Fruit fly (Drosophila melanogaster) whole organism: Measurements from ENCODE around the gene CG16865.

Experiments
- CG8478 ChIP-seq: fragments of >200 bp; optimal IDR thresholded peaks from 2 replicates; lab custom pipeline; 2018; ENCODE audit warnings: inconsistent platforms
- Dll ChIP-seq: fragments of >200 bp; optimal IDR thresholded peaks from 2 replicates; lab custom pipeline; 2017
- EcR ChIP-seq, 2 experiments: fragments of >200 bp; optimal IDR thresholded peaks; 2 replicates each; lab custom pipeline; 2017; ENCODE audit warnings: missing biosample characterization in 2 of 2, missing genetic modification characterization in 2 of 2, missing genetic modification reagents in 2 of 2
- pan ChIP-seq: fragments of >200 bp; optimal IDR thresholded peaks from 2 replicates; lab custom pipeline; 2017
- psq ChIP-seq: fragments of >200 bp; optimal IDR thresholded peaks from 2 replicates; lab custom pipeline; 2017
- usp ChIP-seq: fragments of >200 bp; optimal IDR thresholded peaks from 2 replicates; lab custom pipeline; 2017; ENCODE audit warnings: missing biosample characterization, missing genetic modification characterization, mixed read lengths

Gene CG16865

DNA sequence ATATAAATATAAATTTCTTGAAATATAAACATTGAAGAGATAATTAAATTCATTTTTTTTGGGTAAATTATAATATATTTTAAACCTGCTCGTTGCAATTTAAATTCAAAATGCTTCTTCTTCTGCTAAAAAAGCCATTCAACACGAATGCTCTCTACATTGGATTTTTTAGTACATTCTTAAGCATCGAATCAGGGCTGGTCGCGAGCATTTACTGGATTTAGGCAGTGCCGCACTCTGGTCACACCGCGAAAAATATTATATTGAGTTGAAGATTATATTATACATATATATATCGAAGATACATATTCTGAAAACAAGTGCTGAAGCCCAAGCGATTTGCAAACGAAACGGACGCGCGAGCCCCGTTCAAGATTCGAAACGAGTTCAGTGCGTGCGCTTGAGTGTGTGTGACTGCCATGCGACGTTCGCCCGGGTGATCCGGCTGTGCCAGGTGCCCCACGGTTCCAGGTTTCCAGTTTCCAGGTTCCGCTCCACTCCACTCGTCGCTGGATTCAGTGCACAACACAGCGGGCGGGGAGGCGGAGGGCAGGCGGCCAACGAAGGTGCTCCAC is 2.4 kb downstream of the CG16865 start, which contains the start of gene Sos:
TSS of gene Sos (plus strand) at position 213 of the 575 bp plus-strand sequence.
- TF ChIP-seq EcR (GFP tag; optimal IDR thresholded peaks at IDR 0.05; lab: Kevin White, UChicago) (no peak), pan (lab: Kevin White, UChicago) (no peak), usp (GFP tag; lab: Kevin White, UChicago) (no peak), Dll (lab: Kevin White, UChicago) (no peak), CG8478 (lab: Kevin White, UChicago) (no peak), psq (no peak)

DNA sequence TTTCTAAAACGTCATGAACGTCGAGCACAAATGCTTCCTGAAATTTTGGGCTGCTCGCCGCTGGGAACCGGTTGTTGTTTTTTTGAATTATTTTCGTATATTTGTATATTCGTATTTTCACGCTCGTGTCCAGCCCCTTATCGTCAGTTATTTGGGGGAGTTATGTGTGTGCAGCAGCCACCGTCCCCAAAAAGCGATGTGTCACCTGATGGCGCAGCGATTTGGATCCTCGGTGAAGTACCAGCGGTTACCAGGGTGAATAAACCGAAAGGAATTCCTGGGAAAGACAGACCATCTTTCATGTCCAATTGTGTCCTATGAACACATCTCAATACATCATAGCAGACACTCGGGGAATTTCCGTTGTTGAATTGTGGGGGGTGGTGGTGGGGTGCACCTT is 8.9 kb downstream of the CG16865 start:
- no peak for TF ChIP-seq CG8478 (lab: Kevin White, UChicago)
- no peak for TF ChIP-seq pan (lab: Kevin White, UChicago)
- TF ChIP-seq Dll (lab: Kevin White, UChicago), result no peak
- TF ChIP-seq EcR (GFP tag; optimal IDR thresholded peaks at IDR 0.05; lab: Kevin White, UChicago), result no peak
- no peak for TF ChIP-seq usp (GFP tag; lab: Kevin White, UChicago)
- TF ChIP-seq psq, result no peak

DNA sequence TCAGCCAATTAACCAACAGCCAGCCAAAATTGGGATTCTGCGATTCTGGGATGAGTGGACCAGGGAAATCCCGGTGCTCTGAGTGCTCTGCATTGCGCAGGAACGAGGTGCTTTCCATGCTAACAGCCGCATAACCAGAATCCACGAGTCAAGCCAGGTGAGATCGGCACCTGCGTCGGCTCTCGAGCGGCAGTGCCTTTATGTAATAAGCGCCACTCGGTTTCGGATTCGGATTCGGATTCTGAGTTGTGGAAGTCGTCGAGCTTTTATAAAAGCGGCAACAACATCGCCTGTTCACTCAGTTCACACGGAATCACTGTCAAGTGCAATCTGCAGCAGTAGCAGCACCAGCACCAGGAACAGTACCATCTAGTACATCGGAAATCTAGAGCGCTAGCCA is 9.6 kb downstream of the CG16865 start, which contains the start of gene b:
TSS of gene b (plus strand) at position 301 of the 400 bp plus-strand sequence.
- TF ChIP-seq pan (lab: Kevin White, UChicago), result no peak
- no peak for TF ChIP-seq psq
- TF ChIP-seq Dll (lab: Kevin White, UChicago), result no peak
- TF ChIP-seq EcR (GFP tag; optimal IDR thresholded peaks at IDR 0.05; lab: Kevin White, UChicago), result no peak
- TF ChIP-seq usp (GFP tag; lab: Kevin White, UChicago), result no peak
- TF ChIP-seq CG8478 (lab: Kevin White, UChicago), result no peak

DNA sequence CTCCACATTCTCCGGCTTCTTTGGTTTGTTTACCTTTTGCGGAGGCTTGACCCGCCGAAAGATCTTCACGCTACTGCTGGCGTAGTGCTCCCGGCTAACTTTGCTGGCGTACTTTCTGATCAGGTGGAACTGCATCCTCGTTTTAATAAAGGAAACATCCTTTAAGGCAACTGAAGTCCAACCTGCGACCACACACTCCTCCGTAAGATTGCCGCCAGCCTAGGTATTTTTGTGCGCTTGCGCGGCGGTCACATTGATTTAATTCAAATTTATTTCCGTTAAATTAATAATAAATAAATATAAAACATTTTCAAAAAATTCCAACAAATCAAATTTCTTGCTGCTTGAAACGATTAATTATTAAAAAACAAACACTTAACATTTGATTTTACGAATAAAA is 16.2 kb downstream of the CG16865 start, which contains the start of gene PolG1:
TSS of gene PolG1 (minus strand) at position 216 of the 400 bp plus-strand sequence.
- TF ChIP-seq CG8478 (lab: Kevin White, UChicago), result no peak
- no peak for TF ChIP-seq EcR (GFP tag; optimal IDR thresholded peaks at IDR 0.05; lab: Kevin White, UChicago)
- no peak for TF ChIP-seq pan (lab: Kevin White, UChicago)
- no peak for TF ChIP-seq psq
- no peak for TF ChIP-seq usp (GFP tag; lab: Kevin White, UChicago)
- TF ChIP-seq Dll (lab: Kevin White, UChicago), result no peak

DNA sequence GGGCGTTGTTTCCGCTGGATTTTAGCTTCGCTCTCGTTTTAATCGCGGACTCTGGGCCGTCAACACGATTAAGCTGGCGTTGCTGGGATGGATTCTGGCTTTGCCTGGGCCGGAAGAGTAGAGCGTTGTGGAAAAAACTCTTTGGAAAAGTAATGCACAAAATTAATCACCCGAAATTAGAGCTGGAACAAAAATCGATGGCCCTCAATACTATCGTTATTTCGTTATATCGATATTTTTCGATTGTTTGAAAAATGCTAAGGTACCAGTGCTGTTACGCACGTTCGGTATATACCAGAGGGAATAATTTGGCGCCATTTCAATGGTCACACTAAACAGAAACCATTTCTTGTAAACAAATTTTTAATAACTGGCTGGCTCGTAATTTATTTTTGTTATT is 18.2 kb downstream of the CG16865 start, which contains the start of the genes Arpc1 and Orc5:
TSS of gene Arpc1 (minus strand) at position 202 of the 400 bp plus-strand sequence.
TSS of gene Orc5 (plus strand) at position 298 of the 400 bp plus-strand sequence.
- TF ChIP-seq CG8478 (lab: Kevin White, UChicago) (no peak), EcR (GFP tag; optimal IDR thresholded peaks at IDR 0.05; lab: Kevin White, UChicago) (no peak), pan (lab: Kevin White, UChicago) (no peak), Dll (lab: Kevin White, UChicago) (no peak), usp (GFP tag; lab: Kevin White, UChicago) (no peak), psq (no peak)

DNA sequence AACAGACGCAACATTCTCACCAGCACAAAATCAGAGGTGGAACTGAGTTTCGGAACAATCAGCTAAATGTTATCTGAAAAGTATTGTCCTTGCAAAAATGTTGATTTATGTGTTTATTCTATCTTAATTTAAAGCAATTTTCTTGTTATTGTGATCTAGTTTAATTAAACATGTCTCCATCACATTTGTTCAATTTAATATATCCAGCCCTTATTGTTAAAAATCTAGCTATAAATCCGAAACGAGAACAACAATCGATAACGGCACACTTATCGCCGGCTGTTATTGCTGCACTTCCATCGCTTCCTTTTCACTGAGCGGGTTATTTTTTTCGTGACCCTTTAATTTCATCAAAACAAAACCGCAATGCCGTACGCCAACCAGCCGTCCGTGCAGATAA is 21.7 kb downstream of the CG16865 start, which contains the start of the genes GatC, PolG2 and Polr2C:
TSS of gene GatC (minus strand) at position 48 of the 400 bp plus-strand sequence.
TSS of gene PolG2 (minus strand) at position 48 of the 400 bp plus-strand sequence.
TSS of gene Polr2C (plus strand) at position 280 of the 400 bp plus-strand sequence.
- TF ChIP-seq psq (no peak), Dll (lab: Kevin White, UChicago) (no peak), EcR (GFP tag; optimal IDR thresholded peaks at IDR 0.05; lab: Kevin White, UChicago) (no peak), usp (GFP tag; lab: Kevin White, UChicago) (no peak), pan (lab: Kevin White, UChicago) (no peak), CG8478 (lab: Kevin White, UChicago) (no peak)

DNA sequence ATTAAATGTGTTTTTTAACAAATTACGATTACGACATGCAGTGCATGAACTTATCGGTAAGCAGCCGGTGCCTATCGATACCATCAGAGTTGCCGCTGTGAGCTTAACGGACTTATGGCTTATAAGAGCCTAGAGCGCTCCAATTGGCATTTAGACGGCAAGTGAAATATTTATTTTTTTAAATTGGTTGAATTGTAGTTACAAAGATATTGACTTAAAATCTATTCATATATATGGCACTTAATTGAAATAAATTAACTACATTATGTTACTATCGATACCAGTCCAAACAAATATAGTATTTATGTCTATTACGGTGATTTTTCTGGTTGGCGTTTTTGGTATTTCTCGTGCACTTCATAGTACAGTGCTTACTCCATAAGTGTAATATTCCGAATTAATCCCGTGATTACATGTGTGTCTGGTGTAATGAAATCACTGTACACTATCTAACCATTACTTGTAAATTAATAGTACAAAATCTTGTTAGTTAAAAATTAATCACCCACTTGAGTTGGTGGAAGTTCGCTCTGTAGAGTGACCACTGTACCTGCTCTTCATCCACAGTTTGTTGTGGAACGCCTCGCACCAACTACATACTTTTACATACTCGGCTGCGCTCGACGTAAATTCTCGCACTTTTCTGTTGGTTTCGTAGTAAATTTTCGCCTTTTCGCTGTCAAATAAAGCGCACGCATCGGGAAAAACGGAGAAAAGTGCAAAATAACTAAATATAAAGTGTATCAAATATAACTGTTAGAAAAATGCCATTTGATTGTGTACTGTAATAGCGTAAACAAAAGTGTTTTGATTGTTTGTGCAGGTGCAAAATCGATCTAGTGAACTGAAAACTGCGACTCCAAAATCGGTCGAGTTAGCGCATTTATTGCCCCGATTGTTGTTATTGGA is 23.9 kb downstream of the CG16865 start, which contains the start of the genes mRpS23 and CenG1A:
TSS of gene mRpS23 (minus strand) at position 71 of the 909 bp plus-strand sequence.
TSS of gene CenG1A (plus strand) at position 563 of the 909 bp plus-strand sequence.
- TF ChIP-seq EcR (GFP tag; optimal IDR thresholded peaks at IDR 0.05; lab: Kevin White, UChicago) (no peak), pan (lab: Kevin White, UChicago) (no peak), usp (GFP tag; lab: Kevin White, UChicago) (no peak), Dll (lab: Kevin White, UChicago) (no peak), CG8478 (lab: Kevin White, UChicago) (no peak), psq (no peak)

DNA sequence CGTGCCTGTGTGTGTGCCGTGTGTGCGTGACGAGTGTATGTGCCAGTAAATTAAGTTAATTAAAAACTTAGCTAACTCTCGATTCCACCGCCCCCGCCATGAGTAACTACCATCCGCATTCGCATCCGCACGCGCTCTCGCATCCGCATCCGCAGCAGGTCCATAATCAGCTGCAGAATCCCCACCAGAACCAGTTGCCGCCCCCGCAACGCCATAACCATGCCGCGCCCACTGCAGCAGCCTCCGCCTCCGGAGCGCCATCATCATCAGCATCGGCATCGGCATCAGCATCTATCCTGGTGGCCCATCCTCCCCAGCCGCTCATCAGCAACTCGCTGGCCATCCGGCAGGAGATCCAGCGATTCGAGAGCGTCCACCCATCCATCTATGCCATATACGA is 24.6 kb downstream of the CG16865 start:
- TF ChIP-seq pan (lab: Kevin White, UChicago), result no peak
- no peak for TF ChIP-seq CG8478 (lab: Kevin White, UChicago)
- no peak for TF ChIP-seq EcR (GFP tag; optimal IDR thresholded peaks at IDR 0.05; lab: Kevin White, UChicago)
- TF ChIP-seq Dll (lab: Kevin White, UChicago), result no peak
- no peak for TF ChIP-seq psq
- no peak for TF ChIP-seq usp (GFP tag; lab: Kevin White, UChicago)

DNA sequence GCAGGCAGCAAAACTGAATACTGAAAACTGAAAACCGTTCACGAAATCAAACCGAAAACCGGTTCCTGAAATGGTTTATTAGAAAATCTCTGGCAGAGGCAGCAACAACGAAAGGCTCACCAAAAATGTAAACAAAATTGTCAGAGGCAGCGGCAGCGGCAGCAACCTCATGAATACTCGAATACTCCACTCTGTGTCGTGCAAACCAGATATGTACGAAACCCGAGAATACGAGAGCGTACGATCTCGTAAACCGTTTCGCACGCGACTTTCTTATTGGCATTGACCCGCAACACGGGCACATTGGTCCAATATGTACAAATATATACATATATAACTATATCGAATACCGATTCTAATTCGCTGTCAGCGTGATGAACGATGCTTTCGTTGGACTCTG is 26.3 kb downstream of the CG16865 start:
- TF ChIP-seq pan (lab: Kevin White, UChicago) (no peak), psq (no peak), Dll (lab: Kevin White, UChicago) (no peak), CG8478 (lab: Kevin White, UChicago) (no peak), EcR (GFP tag; optimal IDR thresholded peaks at IDR 0.05; lab: Kevin White, UChicago) (no peak), usp (GFP tag; lab: Kevin White, UChicago) (no peak)

DNA sequence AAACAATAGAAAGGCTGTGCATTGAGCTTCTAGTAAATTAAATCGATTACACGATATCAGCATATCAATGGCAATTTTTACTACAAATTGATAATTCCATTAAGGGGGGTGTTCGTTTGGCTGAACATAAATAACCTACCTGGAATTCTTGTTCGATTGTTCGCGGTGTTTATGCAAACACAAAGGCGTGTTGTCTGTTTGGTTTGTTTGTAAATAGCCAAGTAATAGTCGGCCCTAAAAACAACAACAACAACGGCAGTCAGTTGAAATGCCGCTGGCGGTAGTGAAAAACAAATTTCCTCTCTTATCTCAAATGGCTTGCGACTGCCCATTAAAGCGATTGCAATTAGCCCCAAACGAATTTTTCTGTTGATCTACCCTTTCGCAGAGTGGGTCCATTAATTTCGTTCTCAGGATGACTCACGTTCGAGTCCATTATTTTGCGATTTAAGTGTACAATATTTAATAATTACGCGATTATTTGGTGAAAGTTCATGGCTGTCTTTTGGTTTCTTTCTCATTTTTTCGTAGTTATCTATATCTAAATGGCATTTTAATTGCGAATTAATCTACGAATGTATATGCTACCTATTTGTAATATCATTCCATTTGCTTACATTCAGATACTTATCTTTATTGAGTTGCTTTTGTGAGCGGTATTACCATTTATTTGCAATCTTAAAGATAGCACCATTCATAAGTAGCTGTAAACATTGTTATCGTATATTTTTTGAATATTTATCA is 27.5 kb downstream of the CG16865 start:
- TF ChIP-seq usp (GFP tag; lab: Kevin White, UChicago) (no peak), pan (lab: Kevin White, UChicago) (no peak), Dll (lab: Kevin White, UChicago) (no peak), psq (no peak), CG8478 (lab: Kevin White, UChicago) (no peak), EcR (GFP tag; optimal IDR thresholded peaks at IDR 0.05; lab: Kevin White, UChicago) (no peak)
